Worm (Caenorhabditis elegans): ENCODE measurements around the gene Y62H9A.12.

ce11 chrX:11948184-11948894, 34.4 kb downstream of the Y62H9A.12 start, which contains the start of gene lsd-1:
- TF ChIP-seq him-1 (tag; optimal IDR thresholded peaks at IDR 0.05) (no peak), W03F9.2 (tag; optimal IDR thresholded peaks at IDR 0.05) (no peak), dao-5 (tag; optimal IDR thresholded peaks at IDR 0.05) (no peak)
